Fruit fly (Drosophila melanogaster): ENCODE measurements around the gene Las.

- TF ChIP-seq lola (GFP tag; optimal IDR thresholded peaks at IDR 0.05) (peak in 1 of 3 experiments; percentile 81), pros (GFP tag; optimal IDR thresholded peaks at IDR 0.05) (no peak), CG3847 (GFP tag; IDR thresholded peaks at IDR 0.05) (peak; percentile 83), Opbp (GFP tag; IDR thresholded peaks at IDR 0.05; ENCODE audit: partially characterized antibody) (no peak), CG10431 (GFP tag; optimal IDR thresholded peaks at IDR 0.05) (peak; percentile 54), CG13287 (GFP tag; IDR thresholded peaks at IDR 0.05; ENCODE audit: partially characterized antibody) (no peak), zf30C (GFP tag; optimal IDR thresholded peaks at IDR 0.05) (no peak), CG13296 (GFP tag; optimal IDR thresholded peaks at IDR 0.05) (peak; percentile 92), onecut (GFP tag; IDR thresholded peaks at IDR 0.05) (peak; percentile 79), psq (GFP tag; optimal IDR thresholded peaks at IDR 0.05) (peak; percentile 70), ci (GFP tag; IDR thresholded peaks at IDR 0.05) (peak; percentile 76), CG12744 (GFP tag; optimal IDR thresholded peaks at IDR 0.05) (peak; percentile 78), cad (GFP tag; optimal IDR thresholded peaks at IDR 0.05) (no peak), Blimp-1 (GFP tag; optimal IDR thresholded peaks at IDR 0.05) (peak; percentile 81)
Observed at dm6 chr3L:20399550-20400109, 32.5 kb downstream of the Las start.

Data from whole organism, embryonic.